Fruit fly (Drosophila melanogaster): Measurements from ENCODE around the gene snz.

The snz gene

DNA sequence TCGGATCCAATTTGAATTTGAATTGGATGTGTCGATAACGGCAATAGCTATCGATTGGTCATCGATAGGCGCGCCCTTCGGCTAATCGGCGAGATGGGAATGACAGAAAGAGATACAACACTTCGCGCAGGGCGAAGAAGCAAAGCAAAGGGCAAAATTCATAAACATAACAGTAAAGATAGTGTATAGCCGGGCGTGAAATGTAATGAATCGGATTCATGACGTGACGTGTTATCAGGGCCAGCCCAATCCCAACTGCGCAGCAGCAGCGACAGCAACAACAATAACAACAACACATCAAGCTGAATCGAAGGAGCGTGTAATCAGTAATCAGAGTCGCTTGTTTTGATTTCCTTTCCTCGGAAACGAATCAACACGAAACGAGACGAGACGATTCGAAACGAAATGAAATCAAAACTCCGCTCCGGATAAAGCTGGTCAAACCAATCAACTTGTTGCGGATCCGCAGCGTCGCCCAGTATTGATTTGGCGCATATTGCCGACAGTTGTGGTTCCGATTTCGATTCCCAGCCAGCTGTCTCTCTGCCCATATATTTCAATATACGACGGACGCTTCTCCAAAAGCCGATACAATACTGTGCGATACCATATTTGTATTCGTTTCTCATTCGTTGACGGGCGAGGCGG, at the start of gene snz:
TSS of gene snz (plus strand) at position 107 of the 648 bp plus-strand sequence.
- TF ChIP-seq brk (GFP tag; optimal IDR thresholded peaks at IDR 0.05) (no peak), Abd-B (GFP tag; optimal IDR thresholded peaks at IDR 0.05) (no peak), ey (GFP tag; optimal IDR thresholded peaks at IDR 0.05) (no peak), jim (GFP tag; optimal IDR thresholded peaks at IDR 0.05) (no peak), fru (GFP tag; optimal IDR thresholded peaks at IDR 0.05) (no peak), Sp1 (GFP tag; optimal IDR thresholded peaks at IDR 0.05) (no peak), CrebA (GFP tag; optimal IDR thresholded peaks at IDR 0.05; ENCODE audit: borderline replicate concordance) (no peak)

- TF ChIP-seq dl (GFP tag; optimal IDR thresholded peaks at IDR 0.05; ENCODE audit: insufficient read depth in 1 of 2, partially characterized antibody in 2 of 2) (no peak), rgr (GFP tag; optimal IDR thresholded peaks at IDR 0.05) (no peak), h (GFP tag; optimal IDR thresholded peaks at IDR 0.05) (no peak), usp (GFP tag; optimal IDR thresholded peaks at IDR 0.05) (no peak), dmrt93B (GFP tag; optimal IDR thresholded peaks at IDR 0.05) (no peak), CrebA (GFP tag; optimal IDR thresholded peaks at IDR 0.05; ENCODE audit: borderline replicate concordance) (no peak), N (GFP tag; optimal IDR thresholded peaks at IDR 0.05) (no peak), Vsx2 (GFP tag; optimal IDR thresholded peaks at IDR 0.05; ENCODE audit: partially characterized antibody) (no peak), fru (GFP tag; optimal IDR thresholded peaks at IDR 0.05) (no peak), Dif (GFP tag; optimal IDR thresholded peaks at IDR 0.05; ENCODE audit: partially characterized antibody) (no peak), Abd-B (GFP tag; optimal IDR thresholded peaks at IDR 0.05) (no peak), Hr78 (GFP tag; optimal IDR thresholded peaks at IDR 0.05) (no peak)
These were observed 45.0 kb upstream of the snz start, which contains the start of gene Ir7b for dm6 chrX:7866868-7867267. Gene Ir7b (minus strand): TSS chrX:7866968.

DNA sequence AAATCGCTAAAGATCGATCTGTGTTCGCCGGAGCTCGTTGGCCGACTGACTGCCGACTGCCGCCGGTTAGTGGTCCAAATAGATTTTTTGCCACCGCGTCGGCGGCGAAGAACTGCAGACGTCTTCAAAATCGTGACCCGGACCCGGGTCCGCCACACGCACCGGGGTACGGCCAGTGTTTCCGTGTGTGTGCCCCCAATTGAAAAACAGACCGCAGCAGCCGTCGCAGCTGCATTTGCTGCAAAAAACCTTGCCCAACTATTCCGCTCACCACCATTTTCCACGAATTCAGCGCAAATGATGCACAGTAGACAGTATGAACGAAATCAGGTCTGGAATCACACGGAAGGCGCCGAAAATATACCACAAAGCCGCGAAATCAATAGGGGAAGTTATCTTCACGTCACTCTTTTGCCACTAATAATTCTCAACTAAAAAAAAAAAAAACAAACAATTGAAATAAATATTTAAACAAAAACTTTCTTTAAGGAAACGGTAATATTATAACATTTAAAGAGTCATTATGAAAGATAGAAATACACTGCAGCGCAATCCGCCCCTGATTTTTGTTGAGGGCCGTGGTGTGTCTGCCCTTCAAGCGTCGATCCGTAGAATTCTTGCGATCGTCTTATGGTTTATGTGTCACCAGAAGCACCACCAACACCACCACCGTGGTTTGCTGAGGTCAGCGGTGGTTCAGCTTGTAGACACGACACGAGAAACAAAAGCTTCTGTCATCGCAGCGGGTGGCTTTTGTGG, 38.5 kb upstream of the snz start, which contains the start of gene dec:
TSS of gene dec (minus strand) at position 51 of the 759 bp plus-strand sequence.
- no peak for TF ChIP-seq fru (GFP tag; optimal IDR thresholded peaks at IDR 0.05)
- no peak for TF ChIP-seq psq (GFP tag; optimal IDR thresholded peaks at IDR 0.05)
- TF ChIP-seq lola (GFP tag; optimal IDR thresholded peaks at IDR 0.05): no peak
- no peak for TF ChIP-seq usp (GFP tag; optimal IDR thresholded peaks at IDR 0.05)
- no peak for TF ChIP-seq N (GFP tag; optimal IDR thresholded peaks at IDR 0.05)
- TF ChIP-seq Myc (optimal IDR thresholded peaks at IDR 0.05): no peak
- no peak for TF ChIP-seq sv (GFP tag; optimal IDR thresholded peaks at IDR 0.05)
- no peak for TF ChIP-seq Rel (GFP tag; optimal IDR thresholded peaks at IDR 0.05)
- TF ChIP-seq Rel (tag; optimal IDR thresholded peaks at IDR 0.05): no peak
- TF ChIP-seq dsf (GFP tag; optimal IDR thresholded peaks at IDR 0.05; ENCODE audit: borderline replicate concordance): no peak
- no peak for TF ChIP-seq h (GFP tag; optimal IDR thresholded peaks at IDR 0.05)

dm6 chrX:7874094-7874493, 37.8 kb upstream of the snz start, which contains the start of gene Ir7c:
Gene Ir7c (plus strand): TSS chrX:7874394.
- no peak for TF ChIP-seq ey (GFP tag; optimal IDR thresholded peaks at IDR 0.05)

DNA sequence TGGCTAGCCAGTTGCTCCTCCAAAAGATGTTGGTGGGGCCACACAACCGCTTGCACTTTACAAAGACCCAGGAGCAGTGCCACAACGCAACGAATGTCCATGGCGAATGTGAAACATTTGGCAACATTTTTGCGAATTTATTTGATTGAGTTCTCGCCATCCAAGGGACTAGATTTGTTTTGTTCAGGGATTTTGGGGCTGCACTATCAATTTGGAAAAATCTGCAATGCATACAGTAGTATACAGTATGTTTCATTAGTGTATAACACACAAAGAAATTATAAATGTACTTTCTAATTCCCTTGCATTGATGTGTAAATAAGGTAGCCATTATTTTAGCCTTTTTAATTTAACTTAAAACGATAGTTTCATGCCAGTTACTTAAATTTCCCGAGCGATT, 33.2 kb upstream of the snz start, which contains the start of gene Ir7d:
TSS of gene Ir7d (minus strand) at position 101 of the 400 bp plus-strand sequence.
- no peak for TF ChIP-seq Dfd (GFP tag; optimal IDR thresholded peaks at IDR 0.05)
- TF ChIP-seq Myc (optimal IDR thresholded peaks at IDR 0.05): no peak
- TF ChIP-seq brk (GFP tag; optimal IDR thresholded peaks at IDR 0.05): no peak
- no peak for TF ChIP-seq Dif (GFP tag; optimal IDR thresholded peaks at IDR 0.05; ENCODE audit: partially characterized antibody)
- TF ChIP-seq dl (GFP tag; optimal IDR thresholded peaks at IDR 0.05; ENCODE audit: insufficient read depth in 1 of 2, partially characterized antibody in 2 of 2): no peak
- TF ChIP-seq pan (optimal IDR thresholded peaks at IDR 0.05): no peak
- TF ChIP-seq CG9705 (GFP tag; optimal IDR thresholded peaks at IDR 0.05): no peak
- TF ChIP-seq Vsx2 (GFP tag; optimal IDR thresholded peaks at IDR 0.05; ENCODE audit: partially characterized antibody): no peak
- TF ChIP-seq rgr (GFP tag; optimal IDR thresholded peaks at IDR 0.05): no peak
- no peak for TF ChIP-seq Sp1 (GFP tag; optimal IDR thresholded peaks at IDR 0.05)
- TF ChIP-seq tai (GFP tag; optimal IDR thresholded peaks at IDR 0.05): no peak
- no peak for TF ChIP-seq GATAd (GFP tag; optimal IDR thresholded peaks at IDR 0.05)
- TF ChIP-seq Hr78 (GFP tag; optimal IDR thresholded peaks at IDR 0.05): no peak
- TF ChIP-seq HLH106 (tag; optimal IDR thresholded peaks at IDR 0.05): no peak
- no peak for TF ChIP-seq N (GFP tag; optimal IDR thresholded peaks at IDR 0.05)
- no peak for TF ChIP-seq jim (GFP tag; optimal IDR thresholded peaks at IDR 0.05)
- TF ChIP-seq dsf (GFP tag; optimal IDR thresholded peaks at IDR 0.05; ENCODE audit: borderline replicate concordance): no peak

Measured in whole organism, wandering third instar larva.